Fruit fly (Drosophila melanogaster) whole organism, embryonic: ENCODE results near the gene Pits.

Experiments
- BtbVII ChIP-seq: fragments of 200-800 bp; sonication (Bioruptor generic); optimal IDR thresholded peaks from 3 replicates; lab custom pipeline; 2017; ENCODE audit warnings: missing biosample characterization, mild to moderate bottlenecking, missing genetic modification characterization
- CG10366 ChIP-seq: fragments of 200-800 bp; sonication (Bioruptor generic); IDR thresholded peaks from 2 replicates; pipeline ENCODE4 v1.3.6; 2022; ENCODE audit warnings: missing biosample characterization, missing genetic modification characterization
- CG10543 ChIP-seq: fragments of 200-800 bp; sonication (Bioruptor generic); optimal IDR thresholded peaks from 3 replicates; lab custom pipeline; 2017; ENCODE audit warnings: missing biosample characterization, mild to moderate bottlenecking, missing genetic modification characterization, moderate library complexity
- CG11504 ChIP-seq: fragments of 200-800 bp; sonication (Bioruptor generic); optimal IDR thresholded peaks from 3 replicates; lab custom pipeline; 2019; ENCODE audit warnings: missing biosample characterization, mild to moderate bottlenecking, missing genetic modification characterization, moderate library complexity
- CG11696 ChIP-seq: fragments of 200-800 bp; sonication (Bioruptor generic); IDR thresholded peaks from 2 replicates; pipeline ENCODE4 v1.3.6; 2022; ENCODE audit warnings: missing biosample characterization, missing genetic modification characterization
- CG13287 ChIP-seq: fragments of 200-800 bp; sonication (Bioruptor generic); IDR thresholded peaks from 2 replicates; pipeline ENCODE4 v1.3.6; 2022; ENCODE audit warnings: missing biosample characterization, missing genetic modification characterization; ENCODE audit not compliant: partially characterized antibody
- CG14860 ChIP-seq: fragments of 200-800 bp; sonication (Bioruptor generic); IDR thresholded peaks from 3 replicates; pipeline ENCODE4 v1.3.6; 2022; ENCODE audit warnings: missing biosample characterization, missing genetic modification characterization; ENCODE audit not compliant: partially characterized antibody
- CG15479 ChIP-seq: fragments of 200-800 bp; sonication (Bioruptor generic); optimal IDR thresholded peaks from 3 replicates; lab custom pipeline; 2019; ENCODE audit warnings: missing biosample characterization, mild to moderate bottlenecking, missing genetic modification characterization, moderate library complexity
- CG17385 ChIP-seq: fragments of 200-800 bp; sonication (Bioruptor generic); optimal IDR thresholded peaks from 3 replicates; lab custom pipeline; 2018; ENCODE audit warnings: missing biosample characterization, mild to moderate bottlenecking, missing genetic modification characterization
- CG18476 ChIP-seq: fragments of 200-800 bp; sonication (Bioruptor generic); optimal IDR thresholded peaks from 2 replicates; lab custom pipeline; 2016; ENCODE audit warnings: missing biosample characterization, mild to moderate bottlenecking, missing genetic modification characterization
- CG18599 ChIP-seq: fragments of 200-800 bp; sonication (Bioruptor generic); optimal IDR thresholded peaks from 3 replicates; lab custom pipeline; 2017; ENCODE audit warnings: missing biosample characterization, missing genetic modification characterization, mild to moderate bottlenecking, moderate library complexity, missing genetic modification reagents
- CG2116 ChIP-seq: fragments of 200-800 bp; sonication (Bioruptor generic); optimal IDR thresholded peaks from 3 replicates; lab custom pipeline; 2018; ENCODE audit warnings: missing biosample characterization, mild to moderate bottlenecking, missing genetic modification characterization
- CG32767 ChIP-seq: fragments of 200-800 bp; sonication (Bioruptor generic); IDR thresholded peaks from 2 replicates; pipeline ENCODE4 v1.3.6; 2022; ENCODE audit warnings: missing biosample characterization, missing genetic modification characterization
- CG34376 ChIP-seq: fragments of 200-800 bp; sonication (Bioruptor generic); optimal IDR thresholded peaks from 2 replicates; lab custom pipeline; 2018; ENCODE audit warnings: missing biosample characterization, mild to moderate bottlenecking, missing genetic modification characterization
- CG34422 ChIP-seq: fragments of 200-800 bp; sonication (Bioruptor generic); IDR thresholded peaks from 3 replicates; pipeline ENCODE4 v1.3.6; 2022; ENCODE audit warnings: missing biosample characterization, missing genetic modification characterization
- CG4360 ChIP-seq: fragments of 200-800 bp; sonication (Bioruptor generic); IDR thresholded peaks from 2 replicates; pipeline ENCODE4 v1.3.6; 2022; ENCODE audit warnings: missing biosample characterization, missing genetic modification characterization
- CG4707 ChIP-seq: fragments of 200-800 bp; sonication (Bioruptor generic); optimal IDR thresholded peaks from 2 replicates; lab custom pipeline; 2018; ENCODE audit warnings: missing biosample characterization, mild to moderate bottlenecking, missing genetic modification characterization, moderate library complexity
- CG7786 ChIP-seq: fragments of 200-800 bp; sonication (Bioruptor generic); optimal IDR thresholded peaks from 2 replicates; lab custom pipeline; 2016; ENCODE audit warnings: missing biosample characterization, missing genetic modification characterization
- CG7839 ChIP-seq: fragments of 200-800 bp; sonication (Bioruptor generic); optimal IDR thresholded peaks from 3 replicates; lab custom pipeline; 2018; ENCODE audit warnings: missing biosample characterization, mild to moderate bottlenecking, missing genetic modification characterization, moderate library complexity
- CG7987 ChIP-seq: fragments of 200-800 bp; sonication (Bioruptor generic); optimal IDR thresholded peaks from 2 replicates; lab custom pipeline; 2018; ENCODE audit warnings: missing biosample characterization, mild to moderate bottlenecking, missing genetic modification characterization, moderate library complexity
- Drgx ChIP-seq: fragments of 200-800 bp; sonication (Bioruptor generic); IDR thresholded peaks from 2 replicates; pipeline ENCODE4 v1.3.6; 2022; ENCODE audit warnings: missing biosample characterization, missing genetic modification characterization
- Elba2 ChIP-seq: fragments of 200-800 bp; sonication (Bioruptor generic); optimal IDR thresholded peaks from 3 replicates; lab custom pipeline; 2016; ENCODE audit warnings: missing biosample characterization, missing genetic modification characterization
- GATAe ChIP-seq: fragments of 200-800 bp; sonication (Bioruptor generic); conservative IDR thresholded peaks from 2 replicates; pipeline ENCODE4 v1.3.6; 2022; ENCODE audit warnings: missing biosample characterization, missing genetic modification characterization
- Hmr ChIP-seq: fragments of 200-800 bp; sonication (Bioruptor generic); optimal IDR thresholded peaks from 3 replicates; lab custom pipeline; 2017; ENCODE audit warnings: mild to moderate bottlenecking, missing biosample characterization, missing genetic modification reagents, missing genetic modification characterization
- Hr51 ChIP-seq, 2 experiments: fragments of 200-800 bp; sonication (Bioruptor generic); optimal IDR thresholded peaks; 2 replicates in 1 of 2; 3 replicates in 1 of 2; lab custom pipeline; 2016 to 2018; ENCODE audit warnings: missing biosample characterization in 2 of 2, missing genetic modification characterization in 2 of 2, mild to moderate bottlenecking in 1 of 2, moderate library complexity in 1 of 2
- Meics ChIP-seq: fragments of 200-800 bp; sonication (Bioruptor generic); optimal IDR thresholded peaks from 2 replicates; lab custom pipeline; 2017; ENCODE audit warnings: missing biosample characterization, mild to moderate bottlenecking, missing genetic modification characterization
- PHDP ChIP-seq: fragments of 200-800 bp; sonication (Bioruptor generic); optimal IDR thresholded peaks from 3 replicates; lab custom pipeline; 2018; ENCODE audit warnings: missing biosample characterization, mild to moderate bottlenecking, missing genetic modification characterization, moderate library complexity
- Pdp1 ChIP-seq, 2 experiments: fragments of 200-800 bp; sonication (Bioruptor generic); optimal IDR thresholded peaks; 3 replicates each; lab custom pipeline; 2016; ENCODE audit warnings: missing biosample characterization in 2 of 2, missing genetic modification characterization in 2 of 2, mild to moderate bottlenecking in 1 of 2, moderate library complexity in 1 of 2
- Taf1 ChIP-seq: fragments of 200-800 bp; sonication (Bioruptor generic); IDR thresholded peaks from 2 replicates; pipeline ENCODE4 v1.3.6; 2022; ENCODE audit warnings: missing biosample characterization, missing genetic modification characterization
- ara ChIP-seq: fragments of 200-800 bp; sonication (Bioruptor generic); IDR thresholded peaks from 2 replicates; pipeline ENCODE4 v1.3.6; 2022; ENCODE audit warnings: missing biosample characterization, missing genetic modification characterization
- bbx ChIP-seq: fragments of 200-800 bp; sonication (Bioruptor generic); IDR thresholded peaks from 2 replicates; pipeline ENCODE4 v1.3.6; 2022; ENCODE audit warnings: missing biosample characterization, missing genetic modification characterization; ENCODE audit not compliant: partially characterized antibody
- cg ChIP-seq: fragments of 200-800 bp; sonication (Bioruptor generic); optimal IDR thresholded peaks from 3 replicates; lab custom pipeline; 2019; ENCODE audit warnings: missing biosample characterization, mild to moderate bottlenecking, missing genetic modification characterization, moderate library complexity
- chinmo ChIP-seq: fragments of 200-800 bp; sonication (Bioruptor generic); IDR thresholded peaks from 4 replicates; pipeline ENCODE4 v1.3.6; 2022; ENCODE audit warnings: missing biosample characterization, missing genetic modification characterization; ENCODE audit not compliant: partially characterized antibody
- ci ChIP-seq: fragments of 200-800 bp; sonication (Bioruptor generic); IDR thresholded peaks from 3 replicates; pipeline ENCODE4 v1.3.6; 2022; ENCODE audit warnings: missing biosample characterization, missing genetic modification characterization
- dati ChIP-seq: fragments of 200-800 bp; sonication (Bioruptor generic); IDR thresholded peaks from 2 replicates; pipeline ENCODE4 v1.3.6; 2022; ENCODE audit warnings: missing biosample characterization, missing genetic modification characterization
- dpn ChIP-seq, 2 experiments: fragments of 200-800 bp; sonication (Bioruptor generic); optimal IDR thresholded peaks; 3 replicates each; lab custom pipeline; 2016; ENCODE audit warnings: missing biosample characterization in 2 of 2, missing genetic modification characterization in 2 of 2
- exex ChIP-seq: fragments of 200-800 bp; sonication (Bioruptor generic); optimal IDR thresholded peaks from 4 replicates; lab custom pipeline; 2018; ENCODE audit warnings: missing biosample characterization, mild to moderate bottlenecking, missing genetic modification characterization, moderate library complexity
- lbe ChIP-seq: fragments of 200-800 bp; sonication (Bioruptor generic); optimal IDR thresholded peaks from 2 replicates; lab custom pipeline; 2016; ENCODE audit warnings: missing biosample characterization, mild to moderate bottlenecking, missing genetic modification characterization
- nerfin-1 ChIP-seq: fragments of 200-800 bp; sonication (Bioruptor generic); optimal IDR thresholded peaks from 3 replicates; lab custom pipeline; 2019; ENCODE audit warnings: missing biosample characterization, mild to moderate bottlenecking, missing genetic modification characterization, moderate library complexity
- oc ChIP-seq: fragments of 200-800 bp; sonication (Bioruptor generic); optimal IDR thresholded peaks from 2 replicates; lab custom pipeline; 2018; ENCODE audit warnings: missing biosample characterization, mild to moderate bottlenecking, missing genetic modification characterization, moderate library complexity
- pros ChIP-seq: fragments of 200-800 bp; sonication (Bioruptor generic); optimal IDR thresholded peaks from 3 replicates; lab custom pipeline; 2019; ENCODE audit warnings: missing biosample characterization, mild to moderate bottlenecking, missing genetic modification characterization, moderate library complexity
- rib ChIP-seq: fragments of 200-800 bp; sonication (Bioruptor generic); IDR thresholded peaks from 2 replicates; pipeline ENCODE4 v1.3.6; 2022; ENCODE audit warnings: missing biosample characterization, missing genetic modification characterization
- row ChIP-seq: fragments of 200-800 bp; sonication (Bioruptor generic); IDR thresholded peaks from 3 replicates; pipeline ENCODE4 v1.3.6; 2022; ENCODE audit warnings: missing biosample characterization, missing genetic modification characterization
- scrt ChIP-seq: fragments of 200-800 bp; sonication (Bioruptor generic); optimal IDR thresholded peaks from 2 replicates; lab custom pipeline; 2018; ENCODE audit warnings: missing biosample characterization, mild to moderate bottlenecking, missing genetic modification characterization, moderate library complexity
- sd ChIP-seq: fragments of 200-800 bp; sonication (Bioruptor generic); optimal IDR thresholded peaks from 3 replicates; lab custom pipeline; 2018; ENCODE audit warnings: missing biosample characterization, mild to moderate bottlenecking, missing genetic modification characterization, moderate library complexity
- sna ChIP-seq: fragments of 200-800 bp; sonication (Bioruptor generic); IDR thresholded peaks from 2 replicates; pipeline ENCODE4 v1.3.6; 2022; ENCODE audit warnings: missing biosample characterization, missing genetic modification characterization; ENCODE audit not compliant: partially characterized antibody
- wor ChIP-seq: fragments of 200-800 bp; sonication (Bioruptor generic); IDR thresholded peaks from 2 replicates; pipeline ENCODE4 v1.3.6; 2022; ENCODE audit warnings: missing biosample characterization, missing genetic modification characterization
- zen2 ChIP-seq: fragments of 200-800 bp; sonication (Bioruptor generic); IDR thresholded peaks from 3 replicates; pipeline ENCODE4 v1.3.6; 2022; ENCODE audit warnings: missing biosample characterization, missing genetic modification characterization; ENCODE audit not compliant: partially characterized antibody

The Pits gene

dm6 chrX:12574666-12575202, 8.3 kb downstream of the Pits start (continued):
- TF ChIP-seq CG7839 (tag; lab: Kevin White, UChicago) (peak; percentile 4), Meics (GFP tag; lab: Kevin White, UChicago) (peak; percentile 12), ci (GFP tag; lab: Robert Waterston, UW) (peak; percentile 56; the same call in 2 of the 3 replicates), CG17385 (GFP tag; lab: Kevin White, UChicago) (peak; percentile 87), rib (peak; percentile 94), CG7987 (peak; percentile 77), CG2116 (GFP tag; lab: Kevin White, UChicago) (no peak), Hmr (GFP tag; lab: Kevin White, UChicago) (peak; percentile 7), Hr51 (GFP tag; optimal IDR thresholded peaks at IDR 0.05; lab: Kevin White, UChicago) (peak in 1 of 2 experiments; percentile 19), CG11696 (GFP tag; lab: Robert Waterston, UW) (no peak), lbe (GFP tag; lab: Kevin White, UChicago) (peak; percentile 60), Taf1 (GFP tag; lab: Robert Waterston, UW) (no peak), zen2 (GFP tag; lab: Robert Waterston, UW) (0 out of 3 replicates have a peak, but pooled peaks have one; percentile 7), CG4707 (GFP tag; lab: Kevin White, UChicago) (peak; percentile 90), Pdp1 (GFP tag; optimal IDR thresholded peaks at IDR 0.05; lab: Kevin White, UChicago) (peak in 1 of 2 experiments; percentile 54), CG34376 (GFP tag; lab: Kevin White, UChicago) (peak; percentile 9), chinmo (GFP tag; lab: Robert Waterston, UW) (peak; percentile 99), pros (GFP tag; lab: Kevin White, UChicago) (peak; percentile 98), CG11504 (peak; percentile 18), CG13287 (GFP tag; lab: Robert Waterston, UW) (peak; percentile 44), nerfin-1 (tag; lab: Kevin White, UChicago) (peak; percentile 70), dati (GFP tag; lab: Robert Waterston, UW) (no peak), oc (tag; lab: Kevin White, UChicago) (no peak), Elba2 (GFP tag; lab: Kevin White, UChicago) (no peak), CG34422 (peak; percentile 67; the same call in 1 of the 3 replicates), cg (peak; percentile 77), CG7786 (peak; percentile 29), dpn (GFP tag; optimal IDR thresholded peaks at IDR 0.05; lab: Kevin White, UChicago) (peak in 1 of 2 experiments; percentile 26), scrt (peak; percentile 28), CG14860 (GFP tag; lab: Robert Waterston, UW) (no peak), wor (GFP tag; lab: Robert Waterston, UW) (no peak), CG10543 (peak; percentile 25), GATAe (GFP tag; lab: Robert Waterston, UW) (no peak), ara (GFP tag; lab: Robert Waterston, UW) (no peak), BtbVII (peak; percentile 41), CG32767 (peak; percentile 97), bbx (0 out of 2 replicates have a peak, but pooled peaks have one; percentile 11), CG18476 (GFP tag; lab: Kevin White, UChicago) (no peak), CG18599 (GFP tag; lab: Kevin White, UChicago) (peak; percentile 8), CG10366 (GFP tag; lab: Robert Waterston, UW) (no peak), Drgx (GFP tag; lab: Robert Waterston, UW) (peak; percentile 90), sna (peak; percentile 28; the same call in 1 of the 2 replicates), CG4360 (peak; percentile 76), exex (peak; percentile 5), CG15479 (GFP tag; lab: Kevin White, UChicago) (peak; percentile 97), PHDP (peak; percentile 17), sd (tag; lab: Kevin White, UChicago) (peak; percentile 77), row (GFP tag; lab: Robert Waterston, UW) (peak; percentile 53; the same call in 2 of the 3 replicates)
